Worm (Caenorhabditis elegans) whole organism, young adult: ENCODE measurements around the gene Y71H2AM.1.

ENCODE experiments used
- B0336.3 ChIP-seq: fragments of 200-800 bp; sonication (Bioruptor generic); IDR thresholded peaks from 2 replicates; pipeline ENCODE4 v1.3.6; 2022; ENCODE audit warnings: missing genetic modification characterization, missing compliant biosample characterization
- F57C9.4 ChIP-seq: sonication (generic microtip); optimal IDR thresholded peaks from 2 replicates; lab custom pipeline; 2017; ENCODE audit warnings: mild to moderate bottlenecking, missing genetic modification characterization, missing compliant biosample characterization
- T07F8.4 ChIP-seq: sonication (generic microtip); optimal IDR thresholded peaks from 2 replicates; lab custom pipeline; 2016; ENCODE audit warnings: mild to moderate bottlenecking, missing genetic modification characterization, moderate library complexity, missing compliant biosample characterization
- ceh-79 ChIP-seq: sonication (generic microtip); optimal IDR thresholded peaks from 2 replicates; lab custom pipeline; 2017; ENCODE audit warnings: mild to moderate bottlenecking, missing genetic modification characterization, missing compliant biosample characterization
- let-526 ChIP-seq: fragments of 200-800 bp; sonication (Bioruptor generic); IDR thresholded peaks from 2 replicates; pipeline ENCODE4 v1.3.6; 2022; ENCODE audit warnings: missing genetic modification reagents, missing genetic modification characterization, missing compliant biosample characterization
- nfya-1 ChIP-seq: sonication (generic microtip); optimal IDR thresholded peaks from 2 replicates; lab custom pipeline; 2017; ENCODE audit warnings: antibody characterized with exemption, missing compliant biosample characterization, missing genetic modification characterization, borderline replicate concordance; ENCODE audit not compliant: insufficient read depth
- snpc-4 ChIP-seq, 5 experiments: fragments of 150-350 bp in 1 of 5; sonication (generic microtip) in 4 of 5; optimal IDR thresholded peaks; 2 replicates each; lab custom pipeline; 2014 to 2018; ENCODE audit warnings: missing genetic modification characterization in 5 of 5, missing biosample characterization in 3 of 5, antibody characterized with exemption in 2 of 5, mild to moderate bottlenecking in 2 of 5, missing compliant biosample characterization in 2 of 5, missing genotype in 2 of 5, moderate library complexity in 2 of 5, missing genetic modification reagents in 1 of 5
- unc-130 ChIP-seq: sonication (generic microtip); optimal IDR thresholded peaks from 2 replicates; lab custom pipeline; 2016; ENCODE audit warnings: missing genetic modification reagents, missing genetic modification characterization, missing compliant biosample characterization
- ztf-22 ChIP-seq: fragments of 200-800 bp; sonication (Bioruptor generic); optimal IDR thresholded peaks from 2 replicates; lab custom pipeline; 2018; ENCODE audit warnings: mild to moderate bottlenecking, missing genetic modification characterization, moderate library complexity, missing compliant biosample characterization

- TF ChIP-seq F57C9.4 (tag; lab: Kevin White, UChicago) (no peak), ceh-79 (tag; lab: Kevin White, UChicago) (no peak), B0336.3 (no peak), ztf-22 (GFP tag; lab: Kevin White, UChicago) (no peak), snpc-4 (GFP tag; optimal IDR thresholded peaks at IDR 0.05; lab: Kevin White, UChicago) (no peak), snpc-4 (tag; optimal IDR thresholded peaks at IDR 0.05; lab: Kevin White, UChicago) (no peak), nfya-1 (tag; lab: Kevin White, UChicago) (no peak), T07F8.4 (tag; lab: Kevin White, UChicago) (no peak), let-526 (no peak), unc-130 (GFP tag; lab: Kevin White, UChicago) (no peak)
Observed at ce11 chrIII:2781833-2782232, 45.0 kb upstream of the Y71H2AM.1 start.
